Fruit fly (Drosophila melanogaster): ENCODE results near the gene CG42371.

CG42371 gene

dm6 chr2L:2182735-2183340, 34.2 kb downstream of the CG42371 start (continued):
- TF ChIP-seq Neu2 (GFP tag; optimal IDR thresholded peaks at IDR 0.05; ENCODE audit: borderline replicate concordance) (peak; percentile 14), Hey (tag; optimal IDR thresholded peaks at IDR 0.05) (no peak), CG17385 (GFP tag; optimal IDR thresholded peaks at IDR 0.05) (no peak), CG12391 (tag; optimal IDR thresholded peaks at IDR 0.05) (peak; percentile 77), CG10959 (GFP tag; IDR thresholded peaks at IDR 0.05) (peak; percentile 95), CG8924 (tag; optimal IDR thresholded peaks at IDR 0.05) (peak; percentile 75), Sin3A (optimal IDR thresholded peaks at IDR 0.05) (no peak), CG13424 (tag; optimal IDR thresholded peaks at IDR 0.05) (peak; percentile 45), CG2712 (tag; optimal IDR thresholded peaks at IDR 0.05) (peak; percentile 89), Deaf1 (tag; optimal IDR thresholded peaks at IDR 0.05) (no peak), Hand (GFP tag; optimal IDR thresholded peaks at IDR 0.05) (no peak), btn (GFP tag; optimal IDR thresholded peaks at IDR 0.05) (peak; percentile 71), dan (GFP tag; IDR thresholded peaks at IDR 0.05) (peak; percentile 89), D19A (tag; optimal IDR thresholded peaks at IDR 0.05) (peak; percentile 70), Dad (GFP tag; optimal IDR thresholded peaks at IDR 0.05) (peak; percentile 21), BtbVII (GFP tag; optimal IDR thresholded peaks at IDR 0.05) (no peak), wek (GFP tag; optimal IDR thresholded peaks at IDR 0.05) (no peak), insv (GFP tag; optimal IDR thresholded peaks at IDR 0.05) (no peak), Stat92E (GFP tag; optimal IDR thresholded peaks at IDR 0.05) (peak in 1 of 3 experiments; percentile 94), chif (GFP tag; optimal IDR thresholded peaks at IDR 0.05) (peak; percentile 33 to 91), Bdp1 (GFP tag; optimal IDR thresholded peaks at IDR 0.05) (peak; percentile 40), ham (GFP tag; IDR thresholded peaks at IDR 0.05) (no peak), peb (GFP tag; IDR thresholded peaks at IDR 0.05) (0 out of 2 replicates have a peak, but pooled peaks have one; percentile 25), fd96Cb (tag; optimal IDR thresholded peaks at IDR 0.05) (peak; percentile 71), H15 (GFP tag; IDR thresholded peaks at IDR 0.05) (0 out of 3 replicates have a peak, but pooled peaks have one; percentile 26), onecut (GFP tag; IDR thresholded peaks at IDR 0.05) (peak; percentile 63), phol (tag; optimal IDR thresholded peaks at IDR 0.05) (peak; percentile 71), Sry-δ (GFP tag; optimal IDR thresholded peaks at IDR 0.05) (peak; percentile 7), CG9609 (GFP tag; optimal IDR thresholded peaks at IDR 0.05) (peak; percentile 54), E2f1 (GFP tag; IDR thresholded peaks at IDR 0.05) (peak; percentile 28; the same call in 1 of the 2 replicates), Blimp-1 (GFP tag; optimal IDR thresholded peaks at IDR 0.05) (peak; percentile 33), esg (GFP tag; conservative IDR thresholded peaks at IDR 0.05) (no peak; the same call in 1 of the 2 replicates), exex (tag; optimal IDR thresholded peaks at IDR 0.05) (no peak), CG8281 (tag; optimal IDR thresholded peaks at IDR 0.05) (no peak), CG1602 (GFP tag; optimal IDR thresholded peaks at IDR 0.05) (peak; percentile 65), Ptx1 (GFP tag; IDR thresholded peaks at IDR 0.05) (0 out of 2 replicates have a peak, but pooled peaks have one; percentile 10), mld (GFP tag; IDR thresholded peaks at IDR 0.05; ENCODE audit: partially characterized antibody) (no peak), tio (GFP tag; optimal IDR thresholded peaks at IDR 0.05) (peak; percentile 32), Mes4 (GFP tag; optimal IDR thresholded peaks at IDR 0.05) (peak; percentile 58), tup (GFP tag; optimal IDR thresholded peaks at IDR 0.05) (peak; percentile 35), CG18619 (GFP tag; optimal IDR thresholded peaks at IDR 0.05) (peak; percentile 25), YL-1 (GFP tag; optimal IDR thresholded peaks at IDR 0.05) (no peak), unc-4 (GFP tag; IDR thresholded peaks at IDR 0.05; ENCODE audit: partially characterized antibody) (no peak), bcd (GFP tag; optimal IDR thresholded peaks at IDR 0.05) (peak; percentile 34), zfh2 (GFP tag; optimal IDR thresholded peaks at IDR 0.05) (no peak), CG31388 (GFP tag; optimal IDR thresholded peaks at IDR 0.05) (no peak), CG6683 (GFP tag; optimal IDR thresholded peaks at IDR 0.05) (no peak), z (GFP tag; IDR thresholded peaks at IDR 0.05) (no peak), HLHmδ (GFP tag; optimal IDR thresholded peaks at IDR 0.05) (peak; percentile 51), CG5953 (GFP tag; IDR thresholded peaks at IDR 0.05) (no peak)

Data from whole organism, embryonic.